Fruit fly (Drosophila melanogaster) whole organism, embryonic: ENCODE results near the gene CG8861.

Source experiments
- CG10147 ChIP-seq: fragments of 200-800 bp; sonication (Bioruptor generic); optimal IDR thresholded peaks from 2 replicates; lab custom pipeline; 2019; ENCODE audit warnings: missing biosample characterization, mild to moderate bottlenecking, missing genetic modification characterization, moderate library complexity
- CG11085 ChIP-seq: fragments of 200-800 bp; sonication (Bioruptor generic); IDR thresholded peaks from 2 replicates; pipeline ENCODE4 v1.3.6; 2022; ENCODE audit warnings: missing biosample characterization, missing genetic modification characterization
- CG12659 ChIP-seq: fragments of 200-800 bp; sonication (Bioruptor generic); optimal IDR thresholded peaks from 3 replicates; lab custom pipeline; 2017; ENCODE audit warnings: mild to moderate bottlenecking, missing biosample characterization, missing genetic modification reagents, missing genetic modification characterization
- CG15269 ChIP-seq: fragments of 200-800 bp; sonication (Bioruptor generic); optimal IDR thresholded peaks from 2 replicates; lab custom pipeline; 2018; ENCODE audit warnings: missing biosample characterization, mild to moderate bottlenecking, missing genetic modification characterization, moderate library complexity
- CG1602 ChIP-seq: fragments of 200-800 bp; sonication (Bioruptor generic); optimal IDR thresholded peaks from 3 replicates; lab custom pipeline; 2016; ENCODE audit warnings: missing biosample characterization, missing genetic modification characterization
- CG17186 ChIP-seq: fragments of 200-800 bp; sonication (Bioruptor generic); optimal IDR thresholded peaks from 3 replicates; lab custom pipeline; 2017; ENCODE audit warnings: missing biosample characterization, missing genetic modification reagents, missing genetic modification characterization
- CG17359 ChIP-seq: fragments of 200-800 bp; sonication (Bioruptor generic); optimal IDR thresholded peaks from 3 replicates; lab custom pipeline; 2018; ENCODE audit warnings: missing biosample characterization, mild to moderate bottlenecking, missing genetic modification characterization, moderate library complexity
- CG18476 ChIP-seq: fragments of 200-800 bp; sonication (Bioruptor generic); optimal IDR thresholded peaks from 2 replicates; lab custom pipeline; 2016; ENCODE audit warnings: missing biosample characterization, mild to moderate bottlenecking, missing genetic modification characterization
- CG2116 ChIP-seq: fragments of 200-800 bp; sonication (Bioruptor generic); optimal IDR thresholded peaks from 3 replicates; lab custom pipeline; 2018; ENCODE audit warnings: missing biosample characterization, mild to moderate bottlenecking, missing genetic modification characterization
- CG2678 ChIP-seq: fragments of 200-800 bp; sonication (Bioruptor generic); optimal IDR thresholded peaks from 3 replicates; lab custom pipeline; 2019; ENCODE audit warnings: missing biosample characterization, mild to moderate bottlenecking, missing genetic modification characterization, moderate library complexity
- CG3163 ChIP-seq: fragments of 200-800 bp; sonication (Bioruptor generic); optimal IDR thresholded peaks from 3 replicates; lab custom pipeline; 2016; ENCODE audit warnings: missing biosample characterization, missing genetic modification characterization
- CG3838 ChIP-seq: fragments of 200-800 bp; sonication (Bioruptor generic); optimal IDR thresholded peaks from 3 replicates; lab custom pipeline; 2016; ENCODE audit warnings: missing biosample characterization, missing genetic modification characterization
- CG3995 ChIP-seq: fragments of 200-800 bp; sonication (Bioruptor generic); optimal IDR thresholded peaks from 3 replicates; lab custom pipeline; 2016; ENCODE audit warnings: missing biosample characterization, missing genetic modification characterization
- CG42726 ChIP-seq: fragments of 200-800 bp; sonication (Bioruptor generic); IDR thresholded peaks from 2 replicates; pipeline ENCODE4 v1.3.6; 2022; ENCODE audit warnings: missing biosample characterization, missing genetic modification characterization; ENCODE audit not compliant: partially characterized antibody
- CG6654 ChIP-seq: fragments of 200-800 bp; sonication (Bioruptor generic); optimal IDR thresholded peaks from 2 replicates; lab custom pipeline; 2017; ENCODE audit warnings: missing biosample characterization, mild to moderate bottlenecking, missing genetic modification characterization
- D19A ChIP-seq: fragments of 200-800 bp; optimal IDR thresholded peaks from 3 replicates; lab custom pipeline; 2019; ENCODE audit warnings: missing biosample characterization, mild to moderate bottlenecking, missing genetic modification characterization, moderate library complexity
- E2f1 ChIP-seq: fragments of 200-800 bp; sonication (Bioruptor generic); IDR thresholded peaks from 2 replicates; pipeline ENCODE4 v1.3.6; 2022; ENCODE audit warnings: missing biosample characterization, missing genetic modification characterization
- Ets97D ChIP-seq: fragments of 200-800 bp; sonication (Bioruptor generic); optimal IDR thresholded peaks from 3 replicates; lab custom pipeline; 2016; ENCODE audit warnings: missing biosample characterization, missing genetic modification characterization
- Hr3 ChIP-seq: fragments of 200-800 bp; sonication (Bioruptor generic); optimal IDR thresholded peaks from 3 replicates; lab custom pipeline; 2016; ENCODE audit warnings: missing biosample characterization, missing genetic modification characterization
- Hsf ChIP-seq: fragments of 200-800 bp; sonication (Bioruptor generic); optimal IDR thresholded peaks from 3 replicates; lab custom pipeline; 2016; ENCODE audit warnings: missing biosample characterization, missing genetic modification characterization
- Neu2 ChIP-seq: fragments of 200-800 bp; sonication (Bioruptor generic); optimal IDR thresholded peaks from 3 replicates; lab custom pipeline; 2016; ENCODE audit warnings: missing biosample characterization, missing genetic modification characterization, borderline replicate concordance
- Rx ChIP-seq: fragments of 200-800 bp; sonication (Bioruptor generic); IDR thresholded peaks from 2 replicates; pipeline ENCODE4 v1.3.6; 2022; ENCODE audit warnings: missing biosample characterization, missing genetic modification characterization
- Sox100B ChIP-seq: fragments of 200-800 bp; sonication (Bioruptor generic); optimal IDR thresholded peaks from 3 replicates; lab custom pipeline; 2018; ENCODE audit warnings: missing biosample characterization, mild to moderate bottlenecking, missing genetic modification characterization
- ara ChIP-seq: fragments of 200-800 bp; sonication (Bioruptor generic); IDR thresholded peaks from 2 replicates; pipeline ENCODE4 v1.3.6; 2022; ENCODE audit warnings: missing biosample characterization, missing genetic modification characterization
- bowl ChIP-seq: fragments of 200-800 bp; sonication (Bioruptor generic); IDR thresholded peaks from 2 replicates; pipeline ENCODE4 v1.3.6; 2022; ENCODE audit warnings: missing biosample characterization, missing genetic modification characterization
- cad ChIP-seq: fragments of >200 bp; optimal IDR thresholded peaks from 2 replicates; lab custom pipeline; 2017; ENCODE audit warnings: missing biosample characterization, missing genetic modification characterization
- cas ChIP-seq: fragments of 200-800 bp; sonication (Bioruptor generic); IDR thresholded peaks from 2 replicates; pipeline ENCODE4 v1.3.6; 2022; ENCODE audit warnings: missing biosample characterization, missing genetic modification characterization
- chinmo ChIP-seq: fragments of 200-800 bp; sonication (Bioruptor generic); IDR thresholded peaks from 4 replicates; pipeline ENCODE4 v1.3.6; 2022; ENCODE audit warnings: missing biosample characterization, missing genetic modification characterization; ENCODE audit not compliant: partially characterized antibody
- corto ChIP-seq: fragments of 200-800 bp; sonication (Bioruptor generic); optimal IDR thresholded peaks from 2 replicates; lab custom pipeline; 2016; ENCODE audit warnings: missing biosample characterization, mild to moderate bottlenecking, missing genetic modification characterization, moderate library complexity
- dm ChIP-seq: fragments of 200-800 bp; sonication (Bioruptor generic); optimal IDR thresholded peaks from 3 replicates; lab custom pipeline; 2016; ENCODE audit warnings: missing biosample characterization, missing genetic modification characterization
- dmrt11E ChIP-seq: fragments of 200-800 bp; sonication (Bioruptor generic); optimal IDR thresholded peaks from 3 replicates; lab custom pipeline; 2018; ENCODE audit warnings: missing biosample characterization, mild to moderate bottlenecking, missing genetic modification characterization, moderate library complexity
- dmrt99B ChIP-seq: fragments of 200-800 bp; sonication (Bioruptor generic); optimal IDR thresholded peaks from 2 replicates; lab custom pipeline; 2018; ENCODE audit warnings: missing biosample characterization, mild to moderate bottlenecking, missing genetic modification characterization, moderate library complexity
- dpn ChIP-seq, 2 experiments: fragments of 200-800 bp; sonication (Bioruptor generic); optimal IDR thresholded peaks; 3 replicates each; lab custom pipeline; 2016; ENCODE audit warnings: missing biosample characterization in 2 of 2, missing genetic modification characterization in 2 of 2
- eve ChIP-seq, 2 experiments: fragments of >200 bp; optimal IDR thresholded peaks; 2 replicates each; lab custom pipeline; 2017; ENCODE audit warnings: missing biosample characterization in 2 of 2, missing genetic modification characterization in 2 of 2
- ewg ChIP-seq: fragments of 200-800 bp; sonication (Bioruptor generic); optimal IDR thresholded peaks from 3 replicates; lab custom pipeline; 2017; ENCODE audit warnings: mild to moderate bottlenecking, missing biosample characterization, missing genetic modification reagents, missing genetic modification characterization
- exex ChIP-seq: fragments of 200-800 bp; sonication (Bioruptor generic); optimal IDR thresholded peaks from 4 replicates; lab custom pipeline; 2018; ENCODE audit warnings: missing biosample characterization, mild to moderate bottlenecking, missing genetic modification characterization, moderate library complexity
- gce ChIP-seq: fragments of 200-800 bp; sonication (Bioruptor generic); IDR thresholded peaks from 3 replicates; pipeline ENCODE4 v1.3.6; 2022; ENCODE audit warnings: missing biosample characterization, missing genetic modification characterization
- h ChIP-seq: fragments of >200 bp; optimal IDR thresholded peaks from 2 replicates; lab custom pipeline; 2017
- lbe ChIP-seq: fragments of 200-800 bp; sonication (Bioruptor generic); optimal IDR thresholded peaks from 2 replicates; lab custom pipeline; 2016; ENCODE audit warnings: missing biosample characterization, mild to moderate bottlenecking, missing genetic modification characterization
- lmd ChIP-seq: fragments of 200-800 bp; sonication (Bioruptor generic); IDR thresholded peaks from 2 replicates; pipeline ENCODE4 v1.3.6; 2022; ENCODE audit warnings: missing biosample characterization, missing genetic modification characterization
- nmo ChIP-seq: fragments of 200-800 bp; sonication (Bioruptor generic); optimal IDR thresholded peaks from 2 replicates; lab custom pipeline; 2018; ENCODE audit warnings: missing biosample characterization, mild to moderate bottlenecking, missing genetic modification characterization, moderate library complexity
- pho ChIP-seq: fragments of 200-800 bp; sonication (Bioruptor generic); optimal IDR thresholded peaks from 2 replicates; lab custom pipeline; 2016; ENCODE audit warnings: missing biosample characterization, missing genetic modification characterization
- pnt ChIP-seq: fragments of 200-800 bp; sonication (Bioruptor generic); optimal IDR thresholded peaks from 3 replicates; lab custom pipeline; 2016; ENCODE audit warnings: missing biosample characterization, missing genetic modification characterization
- psq ChIP-seq: fragments of 200-800 bp; sonication (Bioruptor generic); optimal IDR thresholded peaks from 2 replicates; lab custom pipeline; 2017; ENCODE audit warnings: missing biosample characterization, missing genetic modification characterization
- pzg ChIP-seq: fragments of 200-800 bp; sonication (Bioruptor generic); optimal IDR thresholded peaks from 3 replicates; lab custom pipeline; 2018; ENCODE audit warnings: missing biosample characterization, mild to moderate bottlenecking, missing genetic modification characterization, moderate library complexity
- ro ChIP-seq: fragments of 200-800 bp; sonication (Bioruptor generic); IDR thresholded peaks from 2 replicates; pipeline ENCODE4 v1.3.6; 2022; ENCODE audit warnings: missing biosample characterization, missing genetic modification characterization
- schlank ChIP-seq: fragments of 200-800 bp; sonication (Bioruptor generic); optimal IDR thresholded peaks from 2 replicates; lab custom pipeline; 2018; ENCODE audit warnings: missing biosample characterization, mild to moderate bottlenecking, missing genetic modification characterization
- zen2 ChIP-seq: fragments of 200-800 bp; sonication (Bioruptor generic); IDR thresholded peaks from 3 replicates; pipeline ENCODE4 v1.3.6; 2022; ENCODE audit warnings: missing biosample characterization, missing genetic modification characterization; ENCODE audit not compliant: partially characterized antibody
- zfh2 ChIP-seq: fragments of 200-800 bp; sonication (Bioruptor generic); optimal IDR thresholded peaks from 2 replicates; lab custom pipeline; 2016; ENCODE audit warnings: missing biosample characterization, missing genetic modification characterization

The CG8861 gene

dm6 chr3R:9339176-9340075, 11.1 kb upstream of the CG8861 start (continued):
- TF ChIP-seq Rx (no peak), dmrt99B (tag; lab: Kevin White, UChicago) (peak; percentile 81), CG3995 (no peak), bowl (GFP tag; lab: Robert Waterston, UW) (no peak), schlank (no peak), chinmo (peak; percentile 95; the same call in 3 of the 4 replicates), Neu2 (GFP tag; lab: Kevin White, UChicago) (no peak), zfh2 (GFP tag; lab: Kevin White, UChicago) (no peak), D19A (peak; percentile 69), CG15269 (peak; percentile 55), CG3838 (GFP tag; lab: Kevin White, UChicago) (no peak), eve (GFP tag; optimal IDR thresholded peaks at IDR 0.05; lab: Kevin White, UChicago) (peak in 1 of 2 experiments; percentile 90), nmo (GFP tag; lab: Kevin White, UChicago) (peak; percentile 85), h (no peak), corto (GFP tag; lab: Kevin White, UChicago) (peak; percentile 7), zen2 (GFP tag; lab: Robert Waterston, UW) (no peak), Ets97D (no peak), CG18476 (GFP tag; lab: Kevin White, UChicago) (peak; percentile 51), CG12659 (GFP tag; lab: Kevin White, UChicago) (peak; percentile 42), lbe (GFP tag; lab: Kevin White, UChicago) (no peak), CG1602 (GFP tag; lab: Kevin White, UChicago) (peak; percentile 40), CG2116 (GFP tag; lab: Kevin White, UChicago) (peak; percentile 50), cad (no peak), CG42726 (GFP tag; lab: Robert Waterston, UW) (no peak), dm (no peak), gce (GFP tag; lab: Robert Waterston, UW) (0 out of 3 replicates have a peak, but pooled peaks have one; percentile 35), CG11085 (no peak), pho (GFP tag; lab: Kevin White, UChicago) (peak; percentile 8), E2f1 (GFP tag; lab: Robert Waterston, UW) (peak; percentile 52), CG17359 (peak; percentile 80), CG6654 (GFP tag; lab: Kevin White, UChicago) (peak; percentile 7), dpn (GFP tag; optimal IDR thresholded peaks at IDR 0.05; lab: Kevin White, UChicago) (peak; percentile 34 to 40), cas (GFP tag; lab: Robert Waterston, UW) (no peak), ewg (GFP tag; lab: Kevin White, UChicago) (peak; percentile 56), exex (tag; lab: Kevin White, UChicago) (peak; percentile 46), Hr3 (GFP tag; lab: Kevin White, UChicago) (peak; percentile 59), pzg (GFP tag; lab: Kevin White, UChicago) (no peak), lmd (GFP tag; lab: Robert Waterston, UW) (no peak; the same call in 1 of the 2 replicates), Sox100B (GFP tag; lab: Kevin White, UChicago) (peak; percentile 78), CG17186 (peak; percentile 15), psq (GFP tag; lab: Kevin White, UChicago) (no peak), CG2678 (tag; lab: Kevin White, UChicago) (peak; percentile 74), CG3163 (GFP tag; lab: Kevin White, UChicago) (no peak), CG10147 (GFP tag; lab: Kevin White, UChicago) (peak; percentile 9), ara (GFP tag; lab: Robert Waterston, UW) (peak; percentile 11; the same call in 1 of the 2 replicates), pnt (GFP tag; lab: Kevin White, UChicago) (no peak), dmrt11E (peak; percentile 84), Hsf (GFP tag; lab: Kevin White, UChicago) (peak; percentile 46), ro (GFP tag; lab: Robert Waterston, UW) (no peak)
